Fruit fly (Drosophila melanogaster): ENCODE measurements around the gene CG13364.

Gene CG13364

dm6 chrX:620102-620430, 4.9 kb downstream of the CG13364 start, which contains the start of gene spdi:
TSS of gene spdi (minus strand) at chrX:620195.
- TF ChIP-seq Mio (GFP tag; optimal IDR thresholded peaks at IDR 0.05) (no peak), psq (GFP tag; optimal IDR thresholded peaks at IDR 0.05) (no peak), Hnf4 (GFP tag; optimal IDR thresholded peaks at IDR 0.05) (no peak), sage (GFP tag; optimal IDR thresholded peaks at IDR 0.05) (no peak), lola (GFP tag; optimal IDR thresholded peaks at IDR 0.05) (no peak), CrebA (GFP tag; optimal IDR thresholded peaks at IDR 0.05; ENCODE audit: borderline replicate concordance) (no peak), N (GFP tag; optimal IDR thresholded peaks at IDR 0.05) (no peak), Rel (GFP tag; optimal IDR thresholded peaks at IDR 0.05) (no peak), Rel (tag; optimal IDR thresholded peaks at IDR 0.05) (peak; percentile 23), Abd-B (GFP tag; optimal IDR thresholded peaks at IDR 0.05) (no peak), CG32264 (GFP tag; optimal IDR thresholded peaks at IDR 0.05) (no peak), Myc (optimal IDR thresholded peaks at IDR 0.05) (peak; percentile 7), Hr83 (GFP tag; optimal IDR thresholded peaks at IDR 0.05; ENCODE audit: poor library complexity, severe bottlenecking) (no peak), br (GFP tag; optimal IDR thresholded peaks at IDR 0.05) (no peak)

dm6 chrX:619220-620101, 5.5 kb downstream of the CG13364 start:
- no peak for TF ChIP-seq lola (GFP tag; optimal IDR thresholded peaks at IDR 0.05)
- TF ChIP-seq N (GFP tag; optimal IDR thresholded peaks at IDR 0.05): peak; percentile 11

dm6 chrX:618583-618982, 6.4 kb downstream of the CG13364 start:
- TF ChIP-seq foxo (GFP tag; optimal IDR thresholded peaks at IDR 0.05): peak in 1 of 2 experiments; percentile 1
- no peak for TF ChIP-seq Jra (GFP tag; optimal IDR thresholded peaks at IDR 0.05)
- no peak for TF ChIP-seq Hr78 (GFP tag; optimal IDR thresholded peaks at IDR 0.05)
- peak; percentile 38 for TF ChIP-seq sv (GFP tag; optimal IDR thresholded peaks at IDR 0.05)
- TF ChIP-seq sage (GFP tag; optimal IDR thresholded peaks at IDR 0.05): no peak
- no peak for TF ChIP-seq fru (GFP tag; optimal IDR thresholded peaks at IDR 0.05)
- no peak for TF ChIP-seq psq (GFP tag; optimal IDR thresholded peaks at IDR 0.05)
- no peak for TF ChIP-seq lola (GFP tag; optimal IDR thresholded peaks at IDR 0.05)
- no peak for TF ChIP-seq Dif (GFP tag; optimal IDR thresholded peaks at IDR 0.05; ENCODE audit: partially characterized antibody)

- TF ChIP-seq Jra (GFP tag; optimal IDR thresholded peaks at IDR 0.05): no peak
- peak; percentile 18 for TF ChIP-seq sv (GFP tag; optimal IDR thresholded peaks at IDR 0.05)
- TF ChIP-seq ey (GFP tag; optimal IDR thresholded peaks at IDR 0.05): no peak
- no peak for TF ChIP-seq Abd-B (GFP tag; optimal IDR thresholded peaks at IDR 0.05)
- TF ChIP-seq brk (GFP tag; optimal IDR thresholded peaks at IDR 0.05): no peak
- no peak for TF ChIP-seq HLH106 (tag; optimal IDR thresholded peaks at IDR 0.05)
- peak; percentile 62 for TF ChIP-seq Hnf4 (GFP tag; optimal IDR thresholded peaks at IDR 0.05)
- TF ChIP-seq foxo (GFP tag; optimal IDR thresholded peaks at IDR 0.05): peak in 1 of 2 experiments; percentile 30
- TF ChIP-seq CG32264 (GFP tag; optimal IDR thresholded peaks at IDR 0.05): no peak
- no peak for TF ChIP-seq woc (GFP tag; optimal IDR thresholded peaks at IDR 0.05)
- peak; percentile 29 for TF ChIP-seq h (GFP tag; optimal IDR thresholded peaks at IDR 0.05)
- TF ChIP-seq Hr83 (GFP tag; optimal IDR thresholded peaks at IDR 0.05; ENCODE audit: poor library complexity, severe bottlenecking): peak; percentile 40
- TF ChIP-seq lola (GFP tag; optimal IDR thresholded peaks at IDR 0.05): no peak
These were observed 7.6 kb downstream of the CG13364 start for dm6 chrX:617477-617795.

- TF ChIP-seq sage (GFP tag; optimal IDR thresholded peaks at IDR 0.05) (no peak), CG9705 (GFP tag; optimal IDR thresholded peaks at IDR 0.05) (no peak), N (GFP tag; optimal IDR thresholded peaks at IDR 0.05) (peak; percentile 3), br (GFP tag; optimal IDR thresholded peaks at IDR 0.05) (peak; percentile 34), HLH106 (tag; optimal IDR thresholded peaks at IDR 0.05) (no peak), h (GFP tag; optimal IDR thresholded peaks at IDR 0.05) (no peak), Vsx2 (GFP tag; optimal IDR thresholded peaks at IDR 0.05; ENCODE audit: partially characterized antibody) (no peak), fru (GFP tag; optimal IDR thresholded peaks at IDR 0.05) (peak; percentile 10), dmrt93B (GFP tag; optimal IDR thresholded peaks at IDR 0.05) (no peak), Mio (GFP tag; optimal IDR thresholded peaks at IDR 0.05) (no peak), dl (GFP tag; optimal IDR thresholded peaks at IDR 0.05; ENCODE audit: insufficient read depth in 1 of 2, partially characterized antibody in 2 of 2) (no peak), sv (GFP tag; optimal IDR thresholded peaks at IDR 0.05) (no peak), CrebA (GFP tag; optimal IDR thresholded peaks at IDR 0.05; ENCODE audit: borderline replicate concordance) (no peak), rgr (GFP tag; optimal IDR thresholded peaks at IDR 0.05) (no peak), GATAd (GFP tag; optimal IDR thresholded peaks at IDR 0.05) (no peak), usp (GFP tag; optimal IDR thresholded peaks at IDR 0.05) (no peak), dsf (GFP tag; optimal IDR thresholded peaks at IDR 0.05; ENCODE audit: borderline replicate concordance) (no peak), Jra (GFP tag; optimal IDR thresholded peaks at IDR 0.05) (peak; percentile 23), pan (optimal IDR thresholded peaks at IDR 0.05) (no peak), Hr83 (GFP tag; optimal IDR thresholded peaks at IDR 0.05; ENCODE audit: poor library complexity, severe bottlenecking) (no peak), jim (GFP tag; optimal IDR thresholded peaks at IDR 0.05) (no peak), woc (GFP tag; optimal IDR thresholded peaks at IDR 0.05) (no peak), Rel (GFP tag; optimal IDR thresholded peaks at IDR 0.05) (no peak), Rel (tag; optimal IDR thresholded peaks at IDR 0.05) (peak; percentile 81), CG32264 (GFP tag; optimal IDR thresholded peaks at IDR 0.05) (no peak), brk (GFP tag; optimal IDR thresholded peaks at IDR 0.05) (no peak), foxo (GFP tag; optimal IDR thresholded peaks at IDR 0.05) (no peak), Dif (GFP tag; optimal IDR thresholded peaks at IDR 0.05; ENCODE audit: partially characterized antibody) (no peak), OdsH (GFP tag; optimal IDR thresholded peaks at IDR 0.05) (peak; percentile 2)
These were observed 8.1 kb downstream of the CG13364 start for dm6 chrX:616761-617476.
